Worm (Caenorhabditis elegans): Measurements from ENCODE around the gene F11A5.17.

DNA sequence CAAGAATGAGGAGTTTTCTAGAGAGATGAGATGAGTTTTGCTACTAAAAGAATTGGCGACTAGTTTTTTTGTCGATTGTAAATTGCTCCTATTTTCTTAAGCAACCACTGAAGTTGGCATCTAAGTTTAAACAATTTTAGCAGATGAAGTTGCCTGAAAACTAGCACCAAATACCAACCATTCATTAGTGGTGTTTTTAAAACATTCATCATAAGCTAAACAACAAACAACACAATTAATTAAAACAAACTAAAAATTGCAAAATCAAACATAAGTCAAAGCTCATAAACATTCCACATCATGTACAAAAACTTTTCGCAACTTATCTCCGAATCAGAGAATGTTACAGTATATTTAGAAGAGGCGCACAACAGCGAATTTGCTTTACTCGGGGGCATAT is 19.7 kb upstream of the F11A5.17 start, which contains the start of gene srz-13:
- no peak for TF ChIP-seq aly-1 (tag; optimal IDR thresholded peaks at IDR 0.05)
- TF ChIP-seq ama-1 (optimal IDR thresholded peaks at IDR 0.05) = no peak
- no peak for TF ChIP-seq sea-1 (GFP tag; conservative IDR thresholded peaks at IDR 0.05)
- no peak for TF ChIP-seq hnd-1 (tag; optimal IDR thresholded peaks at IDR 0.05)
- TF ChIP-seq hmg-4 (GFP tag; optimal IDR thresholded peaks at IDR 0.05) = no peak
- TF ChIP-seq tbx-11 (GFP tag; IDR thresholded peaks at IDR 0.05) = no peak
- TF ChIP-seq B0310.2 (tag; optimal IDR thresholded peaks at IDR 0.05) = no peak
- no peak for TF ChIP-seq hmbx-1 (tag; optimal IDR thresholded peaks at IDR 0.05)
- TF ChIP-seq flt-1 (GFP tag; IDR thresholded peaks at IDR 0.05) = no peak
- no peak for TF ChIP-seq tbx-37 (GFP tag; conservative IDR thresholded peaks at IDR 0.05)
- no peak for TF ChIP-seq ceh-36 (tag; optimal IDR thresholded peaks at IDR 0.05)
- TF ChIP-seq F13C5.2 (tag; optimal IDR thresholded peaks at IDR 0.05) = no peak
- TF ChIP-seq scrt-1 (GFP tag; IDR thresholded peaks at IDR 0.05) = no peak

All from whole organism, early embryonic.